Worm (Caenorhabditis elegans) whole organism, mixed stage, embryonic: ENCODE results near the gene epg-5.

ENCODE experiments used
- M03D4.4 ChIP-seq: sonication (generic microtip); optimal IDR thresholded peaks from 2 replicates; lab custom pipeline; 2017; ENCODE audit warnings: mild to moderate bottlenecking, missing genetic modification characterization, missing compliant biosample characterization
- bed-3 ChIP-seq: fragments of 200-800 bp; sonication (Bioruptor generic); optimal IDR thresholded peaks from 3 replicates; lab custom pipeline; 2018; ENCODE audit warnings: mild to moderate bottlenecking, missing genetic modification characterization, moderate library complexity, missing compliant biosample characterization
- ceh-43 ChIP-seq: fragments of 200-800 bp; sonication (Bioruptor generic); optimal IDR thresholded peaks from 2 replicates; lab custom pipeline; 2018; ENCODE audit warnings: mild to moderate bottlenecking, missing genetic modification characterization, moderate library complexity, missing compliant biosample characterization
- ceh-83 ChIP-seq: fragments of 200-800 bp; sonication (Bioruptor generic); optimal IDR thresholded peaks from 2 replicates; lab custom pipeline; 2018; ENCODE audit warnings: mild to moderate bottlenecking, missing genetic modification characterization, missing compliant biosample characterization
- ces-1 ChIP-seq: fragments of 150-350 bp; optimal IDR thresholded peaks from 2 replicates; lab custom pipeline; 2014; ENCODE audit warnings: missing biosample characterization, missing genetic modification reagents, missing genetic modification characterization
- cnd-1 ChIP-seq: fragments of 200-800 bp; sonication (Bioruptor generic); optimal IDR thresholded peaks from 2 replicates; lab custom pipeline; 2018; ENCODE audit warnings: mild to moderate bottlenecking, missing genetic modification characterization, missing compliant biosample characterization
- drap-1 ChIP-seq: fragments of 200-800 bp; sonication (Bioruptor generic); optimal IDR thresholded peaks from 3 replicates; lab custom pipeline; 2018; ENCODE audit warnings: mild to moderate bottlenecking, missing genetic modification characterization, missing compliant biosample characterization
- elt-1 ChIP-seq: sonication (generic microtip); optimal IDR thresholded peaks from 2 replicates; lab custom pipeline; 2017; ENCODE audit warnings: missing genetic modification characterization, mild to moderate bottlenecking, missing compliant biosample characterization, antibody characterized with exemption, moderate library complexity, borderline replicate concordance; ENCODE audit not compliant: insufficient read depth
- elt-3 ChIP-seq: fragments of 150-350 bp; optimal IDR thresholded peaks from 2 replicates; lab custom pipeline; 2014; ENCODE audit warnings: missing biosample characterization, missing genetic modification characterization
- flh-1 ChIP-seq: fragments of 200-800 bp; sonication (Bioruptor generic); optimal IDR thresholded peaks from 2 replicates; lab custom pipeline; 2018; ENCODE audit warnings: mild to moderate bottlenecking, missing genetic modification characterization, moderate library complexity, missing compliant biosample characterization
- ham-2 ChIP-seq: fragments of 200-800 bp; sonication (Bioruptor generic); optimal IDR thresholded peaks from 2 replicates; lab custom pipeline; 2018; ENCODE audit warnings: mild to moderate bottlenecking, missing genetic modification characterization, missing compliant biosample characterization
- hlh-1 ChIP-seq: fragments of 150-350 bp; optimal IDR thresholded peaks from 2 replicates; lab custom pipeline; 2014; ENCODE audit warnings: missing biosample characterization, missing genetic modification reagents, missing genetic modification characterization
- lin-13 ChIP-seq: fragments of 150-350 bp; optimal IDR thresholded peaks from 2 replicates; lab custom pipeline; 2014; ENCODE audit warnings: missing biosample characterization, missing genetic modification characterization
- lsy-2 ChIP-seq: fragments of 150-350 bp; optimal IDR thresholded peaks from 2 replicates; lab custom pipeline; 2014; ENCODE audit warnings: missing biosample characterization, missing genetic modification characterization
- mab-5 ChIP-seq: fragments of 150-350 bp; optimal IDR thresholded peaks from 2 replicates; lab custom pipeline; 2014; ENCODE audit warnings: missing biosample characterization, missing genetic modification characterization
- mep-1 ChIP-seq: fragments of 150-350 bp; optimal IDR thresholded peaks from 2 replicates; lab custom pipeline; 2017; ENCODE audit warnings: missing biosample characterization, missing genetic modification reagents, missing genetic modification characterization, inconsistent platforms
- mls-2 ChIP-seq: sonication (generic microtip); optimal IDR thresholded peaks from 2 replicates; lab custom pipeline; 2016; ENCODE audit warnings: mild to moderate bottlenecking, missing genetic modification characterization, moderate library complexity, missing compliant biosample characterization
- nhr-12 ChIP-seq: fragments of 150-350 bp; optimal IDR thresholded peaks from 2 replicates; lab custom pipeline; 2014; ENCODE audit warnings: missing biosample characterization, missing genetic modification characterization
- nhr-2 ChIP-seq: fragments of 150-350 bp; optimal IDR thresholded peaks from 2 replicates; lab custom pipeline; 2014; ENCODE audit warnings: missing biosample characterization, missing genetic modification characterization
- nhr-28 ChIP-seq: fragments of 150-350 bp; optimal IDR thresholded peaks from 2 replicates; lab custom pipeline; 2014; ENCODE audit warnings: missing biosample characterization, missing genetic modification characterization
- nhr-76 ChIP-seq: sonication (generic microtip); optimal IDR thresholded peaks from 2 replicates; lab custom pipeline; 2017; ENCODE audit warnings: missing biosample characterization, missing genetic modification characterization
- sem-2 ChIP-seq: fragments of 200-800 bp; sonication (Bioruptor generic); optimal IDR thresholded peaks from 2 replicates; lab custom pipeline; 2018; ENCODE audit warnings: mild to moderate bottlenecking, missing genetic modification characterization, missing compliant biosample characterization
- snpc-4 ChIP-seq: fragments of 150-350 bp; optimal IDR thresholded peaks from 2 replicates; lab custom pipeline; 2014; ENCODE audit warnings: missing biosample characterization, missing genetic modification characterization
- sptf-1 ChIP-seq: sonication (generic microtip); optimal IDR thresholded peaks from 2 replicates; lab custom pipeline; 2017; ENCODE audit warnings: mild to moderate bottlenecking, missing genetic modification characterization, moderate library complexity, missing compliant biosample characterization
- tbx-8 ChIP-seq: fragments of 200-800 bp; sonication (Bioruptor generic); optimal IDR thresholded peaks from 2 replicates; lab custom pipeline; 2018; ENCODE audit warnings: mild to moderate bottlenecking, missing genetic modification characterization, moderate library complexity, missing compliant biosample characterization
- unc-120 ChIP-seq: sonication (generic microtip); optimal IDR thresholded peaks from 2 replicates; lab custom pipeline; 2017; ENCODE audit warnings: missing genetic modification characterization, missing compliant biosample characterization; ENCODE audit not compliant: poor library complexity, severe bottlenecking
- unc-62 ChIP-seq: fragments of 150-350 bp; optimal IDR thresholded peaks from 2 replicates; lab custom pipeline; 2014; ENCODE audit warnings: missing biosample characterization, missing genetic modification reagents, missing genetic modification characterization
- zip-8 ChIP-seq: fragments of 150-350 bp; optimal IDR thresholded peaks from 2 replicates; lab custom pipeline; 2014; ENCODE audit warnings: missing biosample characterization, missing genetic modification characterization
- ztf-11 ChIP-seq: fragments of 150-350 bp; optimal IDR thresholded peaks from 2 replicates; lab custom pipeline; 2014; ENCODE audit warnings: missing biosample characterization, missing genetic modification characterization

epg-5 gene

ce11 chrII:6619007-6619406 lies 9.8 kb upstream of the epg-5 start:
- TF ChIP-seq lin-13 (tag; lab: Kevin White, UChicago) (no peak), zip-8 (tag; lab: Kevin White, UChicago) (no peak), mab-5 (tag; lab: Kevin White, UChicago) (no peak), ceh-83 (GFP tag; lab: Kevin White, UChicago) (no peak), nhr-28 (tag; lab: Kevin White, UChicago) (no peak), lsy-2 (tag; lab: Kevin White, UChicago) (no peak), elt-1 (tag; lab: Kevin White, UChicago) (no peak), ces-1 (GFP tag; lab: Kevin White, UChicago) (no peak), ham-2 (GFP tag; lab: Kevin White, UChicago) (no peak), hlh-1 (tag; lab: Kevin White, UChicago) (no peak), flh-1 (GFP tag; lab: Kevin White, UChicago) (no peak), tbx-8 (GFP tag; lab: Kevin White, UChicago) (no peak), mls-2 (tag; lab: Kevin White, UChicago) (no peak), sptf-1 (tag; lab: Kevin White, UChicago) (no peak), ztf-11 (no peak), mep-1 (tag; lab: Kevin White, UChicago) (no peak)

- TF ChIP-seq unc-62 (GFP tag; lab: Kevin White, UChicago) (no peak), lsy-2 (tag; lab: Kevin White, UChicago) (no peak), cnd-1 (tag; lab: Kevin White, UChicago) (no peak)
Measured at ce11 chrII:6616770-6617169, 7.6 kb upstream of the epg-5 start, which contains the start of gene klf-3. klf-3 (plus strand) TSS chrII:6616878.

ce11 chrII:6616135-6616534 lies 7.0 kb upstream of the epg-5 start:
- TF ChIP-seq sem-2 (no peak), elt-3 (tag; lab: Kevin White, UChicago) (no peak), nhr-76 (tag; lab: Kevin White, UChicago) (no peak)
- TF ChIP-seq, all 35 proteins: peak for 0

ce11 chrII:6615232-6616029 lies 6.3 kb upstream of the epg-5 start:
- TF ChIP-seq zip-8 (tag; lab: Kevin White, UChicago) (no peak), ces-1 (GFP tag; lab: Kevin White, UChicago) (no peak), nhr-12 (no peak), drap-1 (GFP tag; lab: Kevin White, UChicago) (no peak), hlh-1 (tag; lab: Kevin White, UChicago) (no peak), mep-1 (tag; lab: Kevin White, UChicago) (no peak), nhr-76 (tag; lab: Kevin White, UChicago) (no peak), M03D4.4 (tag; lab: Kevin White, UChicago) (no peak)

ce11 chrII:6614500-6614899 lies 5.3 kb upstream of the epg-5 start:
- TF ChIP-seq unc-62 (GFP tag; lab: Kevin White, UChicago): no peak
- TF ChIP-seq nhr-2 (tag; lab: Kevin White, UChicago): no peak
- no peak for TF ChIP-seq elt-3 (tag; lab: Kevin White, UChicago)
- no peak for TF ChIP-seq bed-3 (GFP tag; lab: Kevin White, UChicago)
- TF ChIP-seq ces-1 (GFP tag; lab: Kevin White, UChicago): no peak
- TF ChIP-seq ceh-43 (GFP tag; lab: Kevin White, UChicago): no peak
- no peak for TF ChIP-seq snpc-4 (tag; lab: Kevin White, UChicago)
- TF ChIP-seq, all 35 proteins: peak for 0

- TF ChIP-seq ztf-11 (no peak), nhr-2 (tag; lab: Kevin White, UChicago) (no peak), sem-2 (no peak), unc-120 (no peak), nhr-12 (no peak), hlh-1 (tag; lab: Kevin White, UChicago) (no peak), mep-1 (tag; lab: Kevin White, UChicago) (no peak), ceh-43 (GFP tag; lab: Kevin White, UChicago) (no peak), cnd-1 (tag; lab: Kevin White, UChicago) (no peak), tbx-8 (GFP tag; lab: Kevin White, UChicago) (no peak)
Measured at ce11 chrII:6612544-6612943, 3.4 kb upstream of the epg-5 start.
